Worm (Caenorhabditis elegans) whole organism, early embryonic: Measurements from ENCODE around the gene hlh-13.

ENCODE experiments used
- ama-1 ChIP-seq: fragments of 150-350 bp; optimal IDR thresholded peaks from 2 replicates; lab custom pipeline; 2014
- ceh-36 ChIP-seq: sonication (generic microtip); optimal IDR thresholded peaks from 2 replicates; lab custom pipeline; 2016; ENCODE audit warnings: missing genetic modification characterization, inconsistent platforms, missing compliant biosample characterization
- flt-1 ChIP-seq: fragments of 200-800 bp; sonication (Bioruptor generic); IDR thresholded peaks from 2 replicates; pipeline ENCODE4 v1.3.6; 2022; ENCODE audit warnings: missing genetic modification characterization, missing compliant biosample characterization
- hmbx-1 ChIP-seq: sonication (generic microtip); optimal IDR thresholded peaks from 2 replicates; lab custom pipeline; 2016; ENCODE audit warnings: mild to moderate bottlenecking, missing genetic modification characterization, missing compliant biosample characterization
- hmg-4 ChIP-seq: fragments of 200-800 bp; sonication (Bioruptor generic); optimal IDR thresholded peaks from 2 replicates; lab custom pipeline; 2018; ENCODE audit warnings: mild to moderate bottlenecking, missing genetic modification characterization, missing compliant biosample characterization
- hnd-1 ChIP-seq: sonication (generic microtip); optimal IDR thresholded peaks from 2 replicates; lab custom pipeline; 2016; ENCODE audit warnings: missing genetic modification characterization, missing compliant biosample characterization
- tbx-11 ChIP-seq: fragments of 200-800 bp; sonication (Bioruptor generic); IDR thresholded peaks from 2 replicates; pipeline ENCODE4 v1.3.6; 2022; ENCODE audit warnings: missing genetic modification characterization, missing compliant biosample characterization

DNA sequence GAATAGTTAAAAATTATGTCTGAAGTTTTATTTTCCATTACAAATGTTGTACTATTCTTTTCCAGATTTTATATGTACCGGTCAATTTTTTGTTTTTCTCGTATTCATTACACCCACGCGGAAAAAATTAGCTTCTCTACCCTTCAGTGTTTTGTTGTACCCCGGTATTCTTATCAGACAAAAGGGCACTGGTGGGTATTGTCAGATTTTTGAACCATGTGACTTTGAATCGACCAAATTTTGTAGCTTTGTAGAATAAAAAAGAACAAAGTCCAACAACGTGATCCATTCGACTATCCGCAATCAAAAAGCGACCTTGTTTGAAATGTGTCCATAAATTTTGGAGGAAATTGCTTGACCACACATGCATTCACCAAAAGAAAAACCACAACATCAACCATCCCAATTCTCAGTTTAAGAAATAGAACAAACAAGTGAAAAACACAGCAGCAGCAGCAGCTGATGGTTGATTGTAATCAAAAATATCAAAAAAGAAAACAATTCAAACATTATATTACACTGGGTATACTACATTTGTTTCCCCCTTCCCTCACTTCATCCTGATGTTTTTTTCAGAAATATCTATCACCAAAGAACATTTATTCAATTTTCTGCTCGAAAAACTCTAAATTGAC is 4.4 kb upstream of the hlh-13 start:
- TF ChIP-seq hnd-1 (no peak), ceh-36 (no peak), hmg-4 (no peak), hmbx-1 (tag; lab: Kevin White, UChicago) (no peak), flt-1 (GFP tag; lab: Robert Waterston, UW) (no peak), ama-1 (no peak), tbx-11 (GFP tag; lab: Robert Waterston, UW) (no peak)
